Fruit fly (Drosophila melanogaster): ENCODE results near the gene Hipk.

dm6 chr3L:530813-531212, 12.0 kb upstream of the Hipk start:
- TF ChIP-seq CG8478 (optimal IDR thresholded peaks at IDR 0.05) (no peak), CTCF (optimal IDR thresholded peaks at IDR 0.05) (no peak)
